Worm (Caenorhabditis elegans) whole organism, young adult: ENCODE results near the gene hpo-29.

Experiments
- B0261.1 ChIP-seq: sonication (generic microtip); optimal IDR thresholded peaks from 2 replicates; lab custom pipeline; 2016; ENCODE audit warnings: mild to moderate bottlenecking, missing genetic modification characterization, moderate library complexity, missing compliant biosample characterization
- B0336.3 ChIP-seq: fragments of 200-800 bp; sonication (Bioruptor generic); IDR thresholded peaks from 2 replicates; pipeline ENCODE4 v1.3.6; 2022; ENCODE audit warnings: missing genetic modification characterization, missing compliant biosample characterization
- D2030.7 ChIP-seq: fragments of 200-800 bp; sonication (Bioruptor generic); IDR thresholded peaks from 2 replicates; pipeline ENCODE4 v1.3.6; 2022; ENCODE audit warnings: missing genetic modification reagents, missing genetic modification characterization, missing compliant biosample characterization
- F33H1.4 ChIP-seq: fragments of 200-800 bp; sonication (Bioruptor generic); IDR thresholded peaks from 2 replicates; pipeline ENCODE4 v1.3.6; 2022; ENCODE audit warnings: missing genetic modification reagents, missing genetic modification characterization, missing compliant biosample characterization
- F49E8.2 ChIP-seq: sonication (generic microtip); optimal IDR thresholded peaks from 3 replicates; lab custom pipeline; 2017; ENCODE audit warnings: missing genetic modification characterization, mild to moderate bottlenecking, missing compliant biosample characterization, antibody characterized with exemption, moderate library complexity; ENCODE audit not compliant: insufficient read depth
- K12H6.12 ChIP-seq: fragments of 200-800 bp; sonication (Bioruptor generic); optimal IDR thresholded peaks from 2 replicates; lab custom pipeline; 2018; ENCODE audit warnings: mild to moderate bottlenecking, missing genetic modification characterization, missing compliant biosample characterization
- Y53F4B.3 ChIP-seq: fragments of 200-800 bp; sonication (Bioruptor generic); IDR thresholded peaks from 2 replicates; pipeline ENCODE4 v1.3.6; 2022; ENCODE audit warnings: missing genetic modification reagents, missing genetic modification characterization, missing compliant biosample characterization
- Y53G8AR.9 ChIP-seq: fragments of 200-800 bp; sonication (Bioruptor generic); conservative IDR thresholded peaks from 2 replicates; pipeline ENCODE4 v1.3.6; 2022; ENCODE audit warnings: missing genetic modification reagents, missing genetic modification characterization, missing compliant biosample characterization
- Y56A3A.18 ChIP-seq: fragments of 200-800 bp; sonication (Bioruptor generic); IDR thresholded peaks from 2 replicates; pipeline ENCODE4 v1.3.6; 2022; ENCODE audit warnings: missing genetic modification reagents, missing genetic modification characterization, missing compliant biosample characterization
- ZK185.1 ChIP-seq: sonication (generic microtip); optimal IDR thresholded peaks from 2 replicates; lab custom pipeline; 2016; ENCODE audit warnings: mild to moderate bottlenecking, missing genetic modification characterization, missing compliant biosample characterization; ENCODE audit not compliant: poor library complexity, severe bottlenecking
- athp-1 ChIP-seq: sonication (generic microtip); optimal IDR thresholded peaks from 2 replicates; lab custom pipeline; 2017; ENCODE audit warnings: mild to moderate bottlenecking, missing genetic modification characterization, missing compliant biosample characterization
- attf-3 ChIP-seq: fragments of 200-800 bp; sonication (Bioruptor generic); conservative IDR thresholded peaks from 2 replicates; pipeline ENCODE4 v1.3.6; 2022; ENCODE audit warnings: missing genetic modification reagents, missing genetic modification characterization, missing compliant biosample characterization
- attf-5 ChIP-seq: fragments of 200-800 bp; sonication (Bioruptor generic); optimal IDR thresholded peaks from 2 replicates; lab custom pipeline; 2018; ENCODE audit warnings: mild to moderate bottlenecking, missing genetic modification characterization, missing compliant biosample characterization
- attf-6 ChIP-seq: fragments of 200-800 bp; sonication (Bioruptor generic); IDR thresholded peaks from 2 replicates; pipeline ENCODE4 v1.3.6; 2022; ENCODE audit warnings: missing genetic modification reagents, missing genetic modification characterization, missing compliant biosample characterization
- cebp-1 ChIP-seq, 2 experiments: fragments of 200-800 bp in 1 of 2; sonication (Bioruptor generic) in 1 of 2; sonication (generic microtip) in 1 of 2; IDR thresholded peaks in 1 of 2; optimal IDR thresholded peaks in 1 of 2; 2 replicates each; pipeline versions ENCODE4 v1.3.6 to Lab custom; 2017 to 2022; ENCODE audit warnings: missing compliant biosample characterization in 2 of 2, missing genetic modification characterization in 2 of 2, mild to moderate bottlenecking in 1 of 2, missing genetic modification reagents in 1 of 2, moderate library complexity in 1 of 2
- dox-1 ChIP-seq: fragments of 200-800 bp; sonication (Bioruptor generic); IDR thresholded peaks from 2 replicates; pipeline ENCODE4 v1.3.6; 2022; ENCODE audit warnings: missing genetic modification reagents, missing genetic modification characterization, missing compliant biosample characterization
- dpl-1 ChIP-seq: fragments of 150-350 bp; optimal IDR thresholded peaks from 2 replicates; lab custom pipeline; 2014; ENCODE audit warnings: missing biosample characterization, missing genetic modification reagents, missing genetic modification characterization
- ets-4 ChIP-seq: fragments of 200-800 bp; sonication (Bioruptor generic); optimal IDR thresholded peaks from 2 replicates; lab custom pipeline; 2018; ENCODE audit warnings: mild to moderate bottlenecking, missing genetic modification characterization, missing compliant biosample characterization
- hmg-1.2 ChIP-seq: fragments of 200-800 bp; sonication (Bioruptor generic); IDR thresholded peaks from 2 replicates; pipeline ENCODE4 v1.3.6; 2022; ENCODE audit warnings: missing genetic modification reagents, missing genetic modification characterization, missing compliant biosample characterization
- hmg-20 ChIP-seq: fragments of 200-800 bp; sonication (Bioruptor generic); IDR thresholded peaks from 2 replicates; pipeline ENCODE4 v1.3.6; 2022; ENCODE audit warnings: missing genetic modification reagents, missing genetic modification characterization, missing compliant biosample characterization
- madf-8 ChIP-seq: fragments of 200-800 bp; sonication (Bioruptor generic); conservative IDR thresholded peaks from 2 replicates; pipeline ENCODE4 v1.3.6; 2022; ENCODE audit warnings: missing genetic modification reagents, missing genetic modification characterization, missing compliant biosample characterization
- mes-4 ChIP-seq: sonication (generic microtip); optimal IDR thresholded peaks from 2 replicates; lab custom pipeline; 2016; ENCODE audit warnings: missing genotype, missing genetic modification characterization, missing compliant biosample characterization
- nhr-80 ChIP-seq: sonication (generic microtip); optimal IDR thresholded peaks from 2 replicates; lab custom pipeline; 2016; ENCODE audit warnings: missing genetic modification characterization, missing compliant biosample characterization
- pbrm-1 ChIP-seq: fragments of 200-800 bp; sonication (Bioruptor generic); IDR thresholded peaks from 2 replicates; pipeline ENCODE4 v1.3.6; 2022; ENCODE audit warnings: missing genetic modification reagents, missing genetic modification characterization, missing compliant biosample characterization
- snpc-1.1 ChIP-seq: sonication (generic microtip); optimal IDR thresholded peaks from 2 replicates; lab custom pipeline; 2017; ENCODE audit warnings: missing genetic modification characterization, mild to moderate bottlenecking, missing compliant biosample characterization, antibody characterized with exemption, moderate library complexity, missing genotype, missing genetic modification reagents; ENCODE audit not compliant: insufficient read depth
- snpc-4 ChIP-seq, 5 experiments: fragments of 150-350 bp in 1 of 5; sonication (generic microtip) in 4 of 5; optimal IDR thresholded peaks; 2 replicates each; lab custom pipeline; 2014 to 2018; ENCODE audit warnings: missing genetic modification characterization in 5 of 5, missing biosample characterization in 3 of 5, antibody characterized with exemption in 2 of 5, mild to moderate bottlenecking in 2 of 5, missing compliant biosample characterization in 2 of 5, missing genotype in 2 of 5, moderate library complexity in 2 of 5, missing genetic modification reagents in 1 of 5
- unc-62 ChIP-seq: fragments of 150-350 bp; optimal IDR thresholded peaks from 2 replicates; lab custom pipeline; 2014; ENCODE audit warnings: missing biosample characterization, missing genetic modification reagents, missing genetic modification characterization
- zfh-2 ChIP-seq: fragments of 200-800 bp; sonication (Bioruptor generic); conservative IDR thresholded peaks from 2 replicates; pipeline ENCODE4 v1.3.6; 2022; ENCODE audit warnings: missing genetic modification reagents, missing genetic modification characterization, missing compliant biosample characterization
- ztf-26 ChIP-seq: sonication (generic microtip); optimal IDR thresholded peaks from 2 replicates; lab custom pipeline; 2017; ENCODE audit warnings: missing genetic modification characterization, missing compliant biosample characterization
- ztf-6 ChIP-seq: fragments of 200-800 bp; sonication (Bioruptor generic); IDR thresholded peaks from 2 replicates; pipeline ENCODE4 v1.3.6; 2022; ENCODE audit warnings: missing genetic modification reagents, missing genetic modification characterization, missing compliant biosample characterization

hpo-29 gene

DNA sequence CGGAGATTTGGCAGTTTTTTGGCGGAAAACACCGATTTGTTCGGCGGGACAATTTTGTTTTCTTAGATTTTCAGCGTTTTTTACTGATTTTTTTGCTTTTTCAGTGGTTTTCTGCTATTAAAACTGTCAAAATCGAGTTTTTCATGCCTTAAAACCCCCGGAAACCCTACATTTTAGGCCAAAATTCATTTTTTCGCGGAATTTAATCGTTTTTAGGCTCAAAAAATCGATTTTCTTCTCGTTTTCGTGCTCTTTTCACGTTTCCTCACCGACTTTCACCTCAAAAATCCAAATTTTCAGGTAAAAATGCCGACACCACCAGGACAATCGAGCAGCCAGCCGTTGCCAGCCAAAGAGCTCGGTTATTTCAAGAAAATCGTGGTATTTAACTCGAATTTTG, at the start of gene hpo-29:
hpo-29 (plus strand) TSS at position 301 of the 400 bp plus-strand sequence.
- TF ChIP-seq unc-62 (GFP tag; lab: Kevin White, UChicago), result no peak
- TF ChIP-seq athp-1 (tag; lab: Kevin White, UChicago), result no peak
- TF ChIP-seq hmg-20, result no peak
- no peak for TF ChIP-seq madf-8 (GFP tag; lab: Robert Waterston, UW)
- TF ChIP-seq D2030.7 (GFP tag; lab: Robert Waterston, UW), result no peak
- no peak for TF ChIP-seq snpc-4 (GFP tag; optimal IDR thresholded peaks at IDR 0.05; lab: Kevin White, UChicago)
- no peak for TF ChIP-seq snpc-4 (tag; optimal IDR thresholded peaks at IDR 0.05; lab: Kevin White, UChicago)
- TF ChIP-seq F33H1.4 (GFP tag; lab: Robert Waterston, UW), result no peak
- no peak for TF ChIP-seq ZK185.1 (tag; lab: Kevin White, UChicago)
- no peak for TF ChIP-seq ztf-26
- TF ChIP-seq dpl-1 (GFP tag; lab: Kevin White, UChicago), result no peak
- no peak for TF ChIP-seq F49E8.2
- no peak for TF ChIP-seq mes-4
- no peak for TF ChIP-seq dox-1
- TF ChIP-seq K12H6.12 (tag; lab: Kevin White, UChicago), result no peak
- TF ChIP-seq Y53G8AR.9 (GFP tag; lab: Robert Waterston, UW), result no peak
- no peak for TF ChIP-seq ztf-6 (GFP tag; lab: Robert Waterston, UW)
- TF ChIP-seq Y53F4B.3 (GFP tag; lab: Robert Waterston, UW), result no peak

DNA sequence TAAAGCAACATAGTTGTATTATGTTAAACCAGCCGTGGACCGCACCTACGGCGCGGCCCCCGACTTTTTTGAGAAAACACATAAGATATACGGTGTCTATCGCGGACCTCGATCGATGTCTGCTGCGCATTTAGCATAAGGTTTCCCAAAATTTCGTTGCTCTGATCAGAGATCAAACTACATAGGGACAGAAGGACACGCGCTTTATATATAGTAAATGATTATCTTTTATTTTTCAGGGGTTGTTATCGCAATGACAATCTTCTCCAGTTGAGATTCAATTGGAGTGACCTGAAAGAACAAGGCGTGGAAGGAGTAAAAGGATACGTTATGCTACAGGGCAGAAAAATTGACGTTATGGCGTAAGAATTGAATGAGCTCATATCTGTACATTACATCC, 49.7 kb upstream of the hpo-29 start:
- 0 out of 2 replicates have a peak, but pooled peaks have one; percentile 32 for TF ChIP-seq pbrm-1 (GFP tag; lab: Robert Waterston, UW)
- peak; percentile 32 for TF ChIP-seq snpc-4 (GFP tag; optimal IDR thresholded peaks at IDR 0.05; lab: Kevin White, UChicago)
- peak in 2 of 4 experiments; percentile 87 to 90 for TF ChIP-seq snpc-4 (tag; optimal IDR thresholded peaks at IDR 0.05; lab: Kevin White, UChicago)
- 0 out of 2 replicates have a peak, but pooled peaks have one; percentile 31 for TF ChIP-seq B0336.3
- TF ChIP-seq snpc-1.1, result peak; percentile 75
- 0 out of 2 replicates have a peak, but pooled peaks have one; percentile 13 for TF ChIP-seq D2030.7 (GFP tag; lab: Robert Waterston, UW)
- 0 out of 2 replicates have a peak, but pooled peaks have one; percentile 8 for TF ChIP-seq Y56A3A.18 (GFP tag; lab: Robert Waterston, UW)
- peak; percentile 49 for TF ChIP-seq hmg-1.2 (GFP tag; lab: Robert Waterston, UW)
- peak; percentile 53; the same call in 1 of the 2 replicates for TF ChIP-seq attf-6 (GFP tag; lab: Robert Waterston, UW)

DNA sequence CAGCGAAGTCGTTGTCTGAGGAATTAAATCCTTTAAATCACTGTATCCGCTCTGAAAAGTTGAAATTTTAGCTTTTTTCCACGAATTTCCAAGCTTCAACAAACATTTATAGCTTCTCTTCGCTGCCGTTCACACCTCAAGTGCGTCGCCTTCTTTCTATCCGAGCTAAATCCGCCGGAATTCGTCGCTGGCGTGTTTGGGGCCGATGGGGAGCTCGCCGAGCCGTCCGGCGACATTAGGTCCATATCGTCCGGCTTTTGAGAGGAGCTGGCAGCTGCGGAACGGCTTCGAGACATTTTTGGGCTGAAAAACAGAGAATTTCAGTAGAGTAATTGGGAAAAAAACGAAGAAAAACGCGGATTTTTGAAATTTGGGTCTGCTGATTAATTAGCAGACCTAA, 47.8 kb upstream of the hpo-29 start, which contains the start of gene mxl-2:
mxl-2 (minus strand) TSS at position 303 of the 400 bp plus-strand sequence.
- TF ChIP-seq zfh-2 (GFP tag; lab: Robert Waterston, UW) (peak; percentile 68), B0336.3 (no peak)

DNA sequence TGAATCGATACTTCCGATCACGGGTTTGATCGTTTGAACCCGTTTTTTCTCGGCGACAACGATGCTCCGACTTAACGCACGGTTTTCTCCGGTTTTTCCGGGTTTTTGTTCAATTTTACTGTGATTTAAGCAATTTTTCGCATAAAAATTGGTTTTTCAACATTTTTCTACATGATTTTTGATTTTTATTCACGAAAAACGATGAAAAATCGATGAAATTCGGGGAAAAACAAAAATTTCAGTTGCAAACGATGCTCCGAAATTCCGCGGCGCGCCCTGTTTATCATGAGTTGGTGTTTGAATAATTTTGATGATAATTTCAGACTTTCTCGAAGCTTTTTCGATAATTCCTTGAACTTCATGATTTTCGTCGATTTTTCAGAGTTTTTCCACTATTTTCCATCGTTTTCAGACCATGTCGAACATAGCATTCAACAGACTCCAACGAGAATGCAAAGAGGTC, 47.2 kb upstream of the hpo-29 start, which contains the start of gene ubc-20:
ubc-20 (plus strand) TSS at position 413 of the 463 bp plus-strand sequence.
- TF ChIP-seq B0261.1 (tag; lab: Kevin White, UChicago), result no peak
- TF ChIP-seq cebp-1 (GFP tag; IDR thresholded peaks at IDR 0.05; lab: Robert Waterston, UW), result no peak
- peak; percentile 14 for TF ChIP-seq cebp-1 (tag; optimal IDR thresholded peaks at IDR 0.05; lab: Kevin White, UChicago)
- TF ChIP-seq attf-5 (GFP tag; lab: Kevin White, UChicago), result peak; percentile 70
- TF ChIP-seq attf-3 (GFP tag; lab: Robert Waterston, UW), result peak; percentile 95
- TF ChIP-seq nhr-80 (tag; lab: Kevin White, UChicago), result peak; percentile 25

DNA sequence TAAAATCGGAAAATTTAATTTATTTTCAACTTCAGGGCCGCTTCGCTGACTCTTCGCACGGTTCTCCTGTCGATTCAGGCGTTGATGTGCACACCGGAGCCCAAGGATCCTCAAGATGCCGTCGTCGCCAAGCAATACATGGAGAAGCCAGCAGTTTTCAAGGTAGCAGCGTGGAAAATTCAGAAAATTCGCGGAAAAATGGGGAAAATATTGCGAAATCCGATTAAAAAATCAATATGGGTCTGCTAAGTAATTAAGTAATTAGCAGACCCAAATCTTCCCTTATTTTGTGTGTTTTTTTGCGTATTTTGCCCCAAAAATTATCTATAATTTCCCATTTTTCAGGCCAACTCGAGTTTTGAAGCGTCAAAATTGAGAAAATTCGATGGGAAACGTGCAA, 46.4 kb upstream of the hpo-29 start:
- TF ChIP-seq cebp-1 (GFP tag; IDR thresholded peaks at IDR 0.05; lab: Robert Waterston, UW) (no peak), cebp-1 (tag; optimal IDR thresholded peaks at IDR 0.05; lab: Kevin White, UChicago) (peak; percentile 79), ets-4 (GFP tag; lab: Kevin White, UChicago) (no peak)
